Fruit fly (Drosophila melanogaster) whole organism: ENCODE measurements around the gene TwdlF.

Experiments
- CG8478 ChIP-seq: fragments of >200 bp; optimal IDR thresholded peaks from 2 replicates; lab custom pipeline; 2018; ENCODE audit warnings: inconsistent platforms
- Dll ChIP-seq: fragments of >200 bp; optimal IDR thresholded peaks from 2 replicates; lab custom pipeline; 2017
- EcR ChIP-seq, 2 experiments: fragments of >200 bp; optimal IDR thresholded peaks; 2 replicates each; lab custom pipeline; 2017; ENCODE audit warnings: missing biosample characterization in 2 of 2, missing genetic modification characterization in 2 of 2, missing genetic modification reagents in 2 of 2
- pan ChIP-seq: fragments of >200 bp; optimal IDR thresholded peaks from 2 replicates; lab custom pipeline; 2017
- psq ChIP-seq: fragments of >200 bp; optimal IDR thresholded peaks from 2 replicates; lab custom pipeline; 2017
- usp ChIP-seq: fragments of >200 bp; optimal IDR thresholded peaks from 2 replicates; lab custom pipeline; 2017; ENCODE audit warnings: missing biosample characterization, missing genetic modification characterization, mixed read lengths

dm6 chr3R:4282207-4282606 lies 35.4 kb downstream of the TwdlF start:
- TF ChIP-seq psq (lab: Kevin White, UChicago) (no peak), EcR (GFP tag; optimal IDR thresholded peaks at IDR 0.05; lab: Kevin White, UChicago) (no peak), pan (lab: Kevin White, UChicago) (no peak), Dll (lab: Kevin White, UChicago) (no peak), CG8478 (lab: Kevin White, UChicago) (no peak), usp (no peak)
